Fruit fly (Drosophila melanogaster) whole organism, embryonic: ENCODE measurements around the gene Arl6IP1.
A peak's percentile ranks its signal among the peaks of the same experiment; 100 is the strongest.

Experiments used
- Bgb ChIP-seq: fragments of 200-800 bp; sonication (Bioruptor generic); IDR thresholded peaks from 2 replicates; pipeline ENCODE4 v1.3.6; 2022; ENCODE audit warnings: missing biosample characterization, missing genetic modification characterization; ENCODE audit not compliant: partially characterized antibody
- C15 ChIP-seq: fragments of 200-800 bp; sonication (Bioruptor generic); IDR thresholded peaks from 3 replicates; pipeline ENCODE4 v1.3.6; 2022; ENCODE audit warnings: missing biosample characterization, missing genetic modification characterization
- CG11247 ChIP-seq: fragments of 200-800 bp; sonication (Bioruptor generic); IDR thresholded peaks from 2 replicates; pipeline ENCODE4 v1.3.6; 2022; ENCODE audit warnings: missing biosample characterization, missing genetic modification characterization
- CG11695 ChIP-seq: fragments of 200-800 bp; sonication (Bioruptor generic); IDR thresholded peaks from 3 replicates; pipeline ENCODE4 v1.3.6; 2022; ENCODE audit warnings: missing biosample characterization, missing genetic modification characterization
- CG12236 ChIP-seq: fragments of 200-800 bp; sonication (Bioruptor generic); optimal IDR thresholded peaks from 2 replicates; lab custom pipeline; 2016; ENCODE audit warnings: missing biosample characterization, missing genetic modification characterization
- CG1603 ChIP-seq: fragments of 200-800 bp; sonication (Bioruptor generic); optimal IDR thresholded peaks from 2 replicates; lab custom pipeline; 2019; ENCODE audit warnings: missing biosample characterization, mild to moderate bottlenecking, missing genetic modification characterization, moderate library complexity
- CG18262 ChIP-seq: fragments of 200-800 bp; optimal IDR thresholded peaks from 3 replicates; lab custom pipeline; 2019; ENCODE audit warnings: missing biosample characterization, mild to moderate bottlenecking, missing genetic modification characterization, moderate library complexity
- CG18599 ChIP-seq: fragments of 200-800 bp; sonication (Bioruptor generic); optimal IDR thresholded peaks from 3 replicates; lab custom pipeline; 2017; ENCODE audit warnings: missing biosample characterization, missing genetic modification characterization, mild to moderate bottlenecking, moderate library complexity, missing genetic modification reagents
- CG2875 ChIP-seq: fragments of 200-800 bp; sonication (Bioruptor generic); optimal IDR thresholded peaks from 2 replicates; lab custom pipeline; 2017; ENCODE audit warnings: missing biosample characterization, mild to moderate bottlenecking, missing genetic modification characterization, missing genetic modification reagents
- CG30403 ChIP-seq: fragments of 200-800 bp; sonication (Bioruptor generic); optimal IDR thresholded peaks from 3 replicates; lab custom pipeline; 2016; ENCODE audit warnings: missing biosample characterization, missing genetic modification characterization
- CG31365 ChIP-seq: fragments of 200-800 bp; sonication (Bioruptor generic); optimal IDR thresholded peaks from 2 replicates; lab custom pipeline; 2018; ENCODE audit warnings: missing biosample characterization, mild to moderate bottlenecking, missing genetic modification characterization
- CG3163 ChIP-seq: fragments of 200-800 bp; sonication (Bioruptor generic); optimal IDR thresholded peaks from 3 replicates; lab custom pipeline; 2016; ENCODE audit warnings: missing biosample characterization, missing genetic modification characterization
- CG34376 ChIP-seq: fragments of 200-800 bp; sonication (Bioruptor generic); optimal IDR thresholded peaks from 2 replicates; lab custom pipeline; 2018; ENCODE audit warnings: missing biosample characterization, mild to moderate bottlenecking, missing genetic modification characterization
- CG4617 ChIP-seq: fragments of 200-800 bp; sonication (Bioruptor generic); optimal IDR thresholded peaks from 3 replicates; lab custom pipeline; 2016; ENCODE audit warnings: missing biosample characterization, missing genetic modification characterization, borderline replicate concordance
- CG8290 ChIP-seq, 3 experiments: fragments of 200-800 bp; sonication (Bioruptor generic); optimal IDR thresholded peaks; 2 replicates each; lab custom pipeline; 2016 to 2019; ENCODE audit warnings: missing biosample characterization in 3 of 3, missing genetic modification characterization in 3 of 3, mild to moderate bottlenecking in 2 of 3, moderate library complexity in 1 of 3
- CG9437 ChIP-seq: fragments of 200-800 bp; sonication (Bioruptor generic); optimal IDR thresholded peaks from 2 replicates; lab custom pipeline; 2018; ENCODE audit warnings: missing biosample characterization, mild to moderate bottlenecking, missing genetic modification characterization
- CG9797 ChIP-seq: fragments of 200-800 bp; sonication (Bioruptor generic); optimal IDR thresholded peaks from 3 replicates; lab custom pipeline; 2018; ENCODE audit warnings: missing biosample characterization, mild to moderate bottlenecking, missing genetic modification characterization
- CHES-1-like ChIP-seq: fragments of 200-800 bp; sonication (Bioruptor generic); optimal IDR thresholded peaks from 2 replicates; lab custom pipeline; 2016; ENCODE audit warnings: missing biosample characterization, missing genetic modification characterization
- Camta ChIP-seq: fragments of 200-800 bp; sonication (Bioruptor generic); optimal IDR thresholded peaks from 2 replicates; lab custom pipeline; 2016; ENCODE audit warnings: missing biosample characterization, missing genetic modification characterization
- CoRest ChIP-seq: fragments of 200-800 bp; sonication (Bioruptor generic); optimal IDR thresholded peaks from 3 replicates; lab custom pipeline; 2018; ENCODE audit warnings: missing biosample characterization, mild to moderate bottlenecking, missing genetic modification characterization, moderate library complexity
- CrebB ChIP-seq: fragments of 200-800 bp; sonication (Bioruptor generic); optimal IDR thresholded peaks from 3 replicates; lab custom pipeline; 2018; ENCODE audit warnings: missing biosample characterization, mild to moderate bottlenecking, missing genetic modification characterization
- Dad ChIP-seq: fragments of 200-800 bp; sonication (Bioruptor generic); optimal IDR thresholded peaks from 3 replicates; lab custom pipeline; 2016; ENCODE audit warnings: missing biosample characterization, missing genetic modification characterization
- Dbx ChIP-seq: fragments of 200-800 bp; sonication (Bioruptor generic); IDR thresholded peaks from 3 replicates; pipeline ENCODE4 v1.3.6; 2022; ENCODE audit warnings: missing biosample characterization, missing genetic modification characterization
- HHEX ChIP-seq: fragments of 200-800 bp; sonication (Bioruptor generic); optimal IDR thresholded peaks from 3 replicates; lab custom pipeline; 2017; ENCODE audit warnings: missing biosample characterization, mild to moderate bottlenecking, missing genetic modification characterization, missing genetic modification reagents
- HLH3B ChIP-seq: fragments of 200-800 bp; sonication (Bioruptor generic); IDR thresholded peaks from 2 replicates; pipeline ENCODE4 v1.3.6; 2022; ENCODE audit warnings: missing biosample characterization, missing genetic modification characterization
- Oli ChIP-seq: fragments of 200-800 bp; sonication (Bioruptor generic); optimal IDR thresholded peaks from 2 replicates; lab custom pipeline; 2018; ENCODE audit warnings: missing biosample characterization, mild to moderate bottlenecking, missing genetic modification characterization, moderate library complexity
- Vsx1 ChIP-seq: fragments of 200-800 bp; sonication (Bioruptor generic); optimal IDR thresholded peaks from 2 replicates; lab custom pipeline; 2017; ENCODE audit warnings: missing biosample characterization, mild to moderate bottlenecking, missing genetic modification characterization, missing genetic modification reagents
- Xrp1 ChIP-seq: fragments of 200-800 bp; sonication (Bioruptor generic); IDR thresholded peaks from 2 replicates; pipeline ENCODE4 v1.3.6; 2022; ENCODE audit warnings: missing biosample characterization, missing genetic modification characterization
- aop ChIP-seq: fragments of 200-800 bp; sonication (Bioruptor generic); IDR thresholded peaks from 2 replicates; pipeline ENCODE4 v1.3.6; 2022; ENCODE audit warnings: missing biosample characterization, missing genetic modification characterization
- bbx ChIP-seq: fragments of 200-800 bp; sonication (Bioruptor generic); IDR thresholded peaks from 2 replicates; pipeline ENCODE4 v1.3.6; 2022; ENCODE audit warnings: missing biosample characterization, missing genetic modification characterization; ENCODE audit not compliant: partially characterized antibody
- cas ChIP-seq: fragments of 200-800 bp; sonication (Bioruptor generic); IDR thresholded peaks from 2 replicates; pipeline ENCODE4 v1.3.6; 2022; ENCODE audit warnings: missing biosample characterization, missing genetic modification characterization
- ci ChIP-seq: fragments of 200-800 bp; sonication (Bioruptor generic); IDR thresholded peaks from 3 replicates; pipeline ENCODE4 v1.3.6; 2022; ENCODE audit warnings: missing biosample characterization, missing genetic modification characterization
- klu ChIP-seq: fragments of 200-800 bp; sonication (Bioruptor generic); IDR thresholded peaks from 2 replicates; pipeline ENCODE4 v1.3.6; 2022; ENCODE audit warnings: missing biosample characterization, missing genetic modification characterization
- lbe ChIP-seq: fragments of 200-800 bp; sonication (Bioruptor generic); optimal IDR thresholded peaks from 2 replicates; lab custom pipeline; 2016; ENCODE audit warnings: missing biosample characterization, mild to moderate bottlenecking, missing genetic modification characterization
- lmd ChIP-seq: fragments of 200-800 bp; sonication (Bioruptor generic); IDR thresholded peaks from 2 replicates; pipeline ENCODE4 v1.3.6; 2022; ENCODE audit warnings: missing biosample characterization, missing genetic modification characterization
- lola ChIP-seq, 3 experiments: fragments of >200 bp in 2 of 3; fragments of 200-800 bp in 1 of 3; sonication (Bioruptor generic) in 1 of 3; optimal IDR thresholded peaks; 2 replicates each; lab custom pipeline; 2017 to 2019; ENCODE audit warnings: missing biosample characterization in 3 of 3, missing genetic modification characterization in 3 of 3, mild to moderate bottlenecking in 1 of 3, moderate library complexity in 1 of 3
- mam ChIP-seq: fragments of 200-800 bp; sonication (Bioruptor generic); optimal IDR thresholded peaks from 3 replicates; lab custom pipeline; 2016; ENCODE audit warnings: missing biosample characterization, missing genetic modification characterization
- pan ChIP-seq, 4 experiments: fragments of >200 bp in 3 of 4; fragments of 200-800 bp in 1 of 4; sonication (Bioruptor generic) in 1 of 4; optimal IDR thresholded peaks in 3 of 4; IDR thresholded peaks in 1 of 4; 2 replicates each; pipeline versions ENCODE4 v1.3.6 to Lab custom; 2017 to 2022; ENCODE audit warnings: missing biosample characterization in 2 of 4, missing genetic modification characterization in 2 of 4, mixed read lengths in 1 of 4
- pb ChIP-seq: fragments of 200-800 bp; sonication (Bioruptor generic); optimal IDR thresholded peaks from 3 replicates; lab custom pipeline; 2016; ENCODE audit warnings: missing biosample characterization, missing genetic modification characterization
- phol ChIP-seq: fragments of 200-800 bp; sonication (Bioruptor generic); optimal IDR thresholded peaks from 3 replicates; lab custom pipeline; 2018; ENCODE audit warnings: missing biosample characterization, mild to moderate bottlenecking, missing genetic modification characterization, moderate library complexity
- pnt ChIP-seq: fragments of 200-800 bp; sonication (Bioruptor generic); optimal IDR thresholded peaks from 3 replicates; lab custom pipeline; 2016; ENCODE audit warnings: missing biosample characterization, missing genetic modification characterization
- prd ChIP-seq, 3 experiments: fragments of >200 bp in 2 of 3; fragments of 200-800 bp in 1 of 3; sonication (Bioruptor generic) in 1 of 3; optimal IDR thresholded peaks in 2 of 3; IDR thresholded peaks in 1 of 3; 2 replicates in 2 of 3; 3 replicates in 1 of 3; pipeline versions ENCODE4 v1.3.6 to Lab custom; 2017 to 2022; ENCODE audit warnings: missing biosample characterization in 1 of 3, missing genetic modification characterization in 1 of 3
- row ChIP-seq: fragments of 200-800 bp; sonication (Bioruptor generic); IDR thresholded peaks from 3 replicates; pipeline ENCODE4 v1.3.6; 2022; ENCODE audit warnings: missing biosample characterization, missing genetic modification characterization
- sens-2 ChIP-seq: fragments of 200-800 bp; sonication (Bioruptor generic); IDR thresholded peaks from 2 replicates; pipeline ENCODE4 v1.3.6; 2022; ENCODE audit warnings: missing biosample characterization, missing genetic modification characterization
- sr ChIP-seq: fragments of 200-800 bp; sonication (Bioruptor generic); IDR thresholded peaks from 3 replicates; pipeline ENCODE4 v1.3.6; 2022; ENCODE audit warnings: missing biosample characterization, missing genetic modification characterization
- tin ChIP-seq: fragments of 200-800 bp; sonication (Bioruptor generic); optimal IDR thresholded peaks from 3 replicates; lab custom pipeline; 2016; ENCODE audit warnings: missing biosample characterization, missing genetic modification characterization
- z ChIP-seq: fragments of 200-800 bp; sonication (Bioruptor generic); IDR thresholded peaks from 3 replicates; pipeline ENCODE4 v1.3.6; 2022; ENCODE audit warnings: missing biosample characterization, missing genetic modification characterization
- zen ChIP-seq: fragments of 200-800 bp; sonication (Bioruptor generic); optimal IDR thresholded peaks from 3 replicates; lab custom pipeline; 2018; ENCODE audit warnings: missing biosample characterization, mild to moderate bottlenecking, missing genetic modification characterization, moderate library complexity
- zen2 ChIP-seq: fragments of 200-800 bp; sonication (Bioruptor generic); IDR thresholded peaks from 3 replicates; pipeline ENCODE4 v1.3.6; 2022; ENCODE audit warnings: missing biosample characterization, missing genetic modification characterization; ENCODE audit not compliant: partially characterized antibody

Arl6IP1 gene

DNA sequence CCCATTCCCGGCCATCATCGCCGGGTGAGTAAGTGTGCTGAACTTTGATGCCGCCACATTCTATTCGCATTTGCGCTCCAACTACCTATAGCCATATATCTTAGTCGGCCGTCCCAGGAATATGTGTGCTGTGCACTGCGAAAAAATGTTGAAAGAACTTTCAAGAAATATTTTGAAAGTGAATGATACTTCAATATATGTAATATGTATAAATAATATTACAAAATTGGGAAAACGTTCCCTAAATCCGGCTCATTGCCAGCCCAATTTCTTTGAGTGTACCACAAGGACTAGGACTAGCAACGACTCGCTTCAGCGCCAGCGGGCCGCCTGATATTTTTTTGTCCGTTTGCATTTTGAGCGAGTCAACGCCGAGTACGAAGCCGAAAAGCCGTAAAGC, 29.8 kb downstream of the Arl6IP1 start (continued):
- TF ChIP-seq Bgb (GFP tag; lab: Robert Waterston, UW) (no peak), Dbx (no peak), mam (GFP tag; lab: Kevin White, UChicago) (no peak), CG34376 (GFP tag; lab: Kevin White, UChicago) (no peak), phol (tag; lab: Kevin White, UChicago) (peak; percentile 37), HLH3B (GFP tag; lab: Robert Waterston, UW) (0 out of 2 replicates have a peak, but pooled peaks have one; percentile 15), CG12236 (GFP tag; lab: Kevin White, UChicago) (no peak), CG9437 (GFP tag; lab: Kevin White, UChicago) (no peak), CG18599 (no peak), sr (no peak), klu (GFP tag; lab: Robert Waterston, UW) (no peak), lmd (0 out of 2 replicates have a peak, but pooled peaks have one; percentile 18), lola (GFP tag; optimal IDR thresholded peaks at IDR 0.05; lab: Kevin White, UChicago) (peak in 1 of 3 experiments; percentile 21), CG4617 (GFP tag; lab: Kevin White, UChicago) (no peak), CG8290 (GFP tag; optimal IDR thresholded peaks at IDR 0.05; lab: Kevin White, UChicago) (no peak), CG8290 (tag; optimal IDR thresholded peaks at IDR 0.05; lab: Kevin White, UChicago) (no peak), C15 (no peak), CG18262 (tag; lab: Kevin White, UChicago) (peak; percentile 29), prd (optimal IDR thresholded peaks at IDR 0.05; lab: Kevin White, UChicago) (no peak), prd (GFP tag; IDR thresholded peaks at IDR 0.05; lab: Robert Waterston, UW) (peak; percentile 78; the same call in 2 of the 3 replicates), aop (GFP tag; lab: Robert Waterston, UW) (no peak), Vsx1 (GFP tag; lab: Kevin White, UChicago) (no peak), HHEX (no peak), CG2875 (GFP tag; lab: Kevin White, UChicago) (no peak), CG3163 (no peak), CG11695 (GFP tag; lab: Robert Waterston, UW) (0 out of 3 replicates have a peak, but pooled peaks have one; percentile 50), zen (peak; percentile 58), CoRest (tag; lab: Kevin White, UChicago) (peak; percentile 9), zen2 (GFP tag; lab: Robert Waterston, UW) (no peak), ci (GFP tag; lab: Robert Waterston, UW) (peak; percentile 20; the same call in 1 of the 3 replicates), cas (no peak), CG31365 (no peak), Camta (no peak), z (GFP tag; lab: Robert Waterston, UW) (no peak), tin (GFP tag; lab: Kevin White, UChicago) (peak; percentile 8), sens-2 (GFP tag; lab: Robert Waterston, UW) (0 out of 2 replicates have a peak, but pooled peaks have one; percentile 13), Dad (GFP tag; lab: Kevin White, UChicago) (no peak), row (GFP tag; lab: Robert Waterston, UW) (peak; percentile 41; the same call in 1 of the 3 replicates), CHES-1-like (no peak), pb (GFP tag; lab: Kevin White, UChicago) (no peak), Xrp1 (GFP tag; lab: Robert Waterston, UW) (peak; percentile 63), CG1603 (tag; lab: Kevin White, UChicago) (peak; percentile 40), lbe (GFP tag; lab: Kevin White, UChicago) (no peak), pan (optimal IDR thresholded peaks at IDR 0.05; lab: Kevin White, UChicago) (no peak), pan (GFP tag; optimal IDR thresholded peaks at IDR 0.05 in 1 of 2, IDR thresholded peaks at IDR 0.05 in 1 of 2) (peak in 1 of 2 experiments; percentile 6), CG11247 (GFP tag; lab: Robert Waterston, UW) (no peak), CrebB (tag; lab: Kevin White, UChicago) (no peak), CG9797 (GFP tag; lab: Kevin White, UChicago) (no peak), bbx (GFP tag; lab: Robert Waterston, UW) (no peak), pnt (GFP tag; lab: Kevin White, UChicago) (no peak), Oli (tag; lab: Kevin White, UChicago) (peak; percentile 7), CG30403 (GFP tag; lab: Kevin White, UChicago) (peak; percentile 6)
